Fruit fly (Drosophila melanogaster): Measurements from ENCODE around the gene C15.

- TF ChIP-seq CG3163 (GFP tag; optimal IDR thresholded peaks at IDR 0.05) (no peak), vfl (GFP tag; optimal IDR thresholded peaks at IDR 0.05) (no peak)
These were observed 43.0 kb upstream of the C15 start for dm6 chr3R:21456774-21457173.
